Worm (Caenorhabditis elegans) whole organism, young adult: ENCODE measurements around the gene mlc-4.

Experiments used
- egl-18 ChIP-seq: fragments of 200-800 bp; sonication (Bioruptor generic); IDR thresholded peaks from 2 replicates; pipeline ENCODE4 v1.3.6; 2022; ENCODE audit warnings: missing genetic modification reagents, missing genetic modification characterization, missing compliant biosample characterization
- mes-4 ChIP-seq: sonication (generic microtip); optimal IDR thresholded peaks from 2 replicates; lab custom pipeline; 2016; ENCODE audit warnings: missing genotype, missing genetic modification characterization, missing compliant biosample characterization
- nfya-2 ChIP-seq: fragments of 200-800 bp; sonication (Bioruptor generic); IDR thresholded peaks from 2 replicates; pipeline ENCODE4 v1.3.6; 2022; ENCODE audit warnings: missing genetic modification reagents, missing genetic modification characterization, missing compliant biosample characterization
- sdz-38 ChIP-seq: sonication (generic microtip); optimal IDR thresholded peaks from 2 replicates; lab custom pipeline; 2016; ENCODE audit warnings: missing genotype, missing genetic modification characterization, missing compliant biosample characterization
- tbx-9 ChIP-seq: sonication (generic microtip); optimal IDR thresholded peaks from 2 replicates; lab custom pipeline; 2016; ENCODE audit warnings: borderline replicate concordance, missing genetic modification characterization, inconsistent platforms, missing compliant biosample characterization
- unc-130 ChIP-seq: sonication (generic microtip); optimal IDR thresholded peaks from 2 replicates; lab custom pipeline; 2016; ENCODE audit warnings: missing genetic modification reagents, missing genetic modification characterization, missing compliant biosample characterization
- unc-62 ChIP-seq: fragments of 150-350 bp; optimal IDR thresholded peaks from 2 replicates; lab custom pipeline; 2014; ENCODE audit warnings: missing biosample characterization, missing genetic modification reagents, missing genetic modification characterization

ce11 chrIII:3360067-3360466 is 33.5 kb downstream of the mlc-4 start:
- no peak for TF ChIP-seq nfya-2 (GFP tag; lab: Robert Waterston, UW)
- TF ChIP-seq unc-130 (GFP tag; lab: Kevin White, UChicago) = no peak
- TF ChIP-seq sdz-38 (tag; lab: Kevin White, UChicago) = no peak
- no peak for TF ChIP-seq mes-4 (tag; lab: Kevin White, UChicago)
- TF ChIP-seq egl-18 = no peak
- no peak for TF ChIP-seq tbx-9
- no peak for TF ChIP-seq unc-62
